Worm (Caenorhabditis elegans): ENCODE results near the gene sra-29.

- TF ChIP-seq ama-1 (optimal IDR thresholded peaks at IDR 0.05) (no peak), tra-4 (tag; optimal IDR thresholded peaks at IDR 0.05) (no peak), hmbx-1 (tag; optimal IDR thresholded peaks at IDR 0.05) (no peak), sea-1 (GFP tag; conservative IDR thresholded peaks at IDR 0.05) (no peak), hmg-4 (GFP tag; optimal IDR thresholded peaks at IDR 0.05) (no peak)
Measured at ce11 chrII:6563238-6563637, 12.3 kb downstream of the sra-29 start.
